Fruit fly (Drosophila melanogaster) whole organism, adult: Measurements from ENCODE around the gene Aps.

Experiments
- CG12768 ChIP-seq: fragments of 200-800 bp; sonication (Bioruptor generic); optimal IDR thresholded peaks from 2 replicates; lab custom pipeline; 2017; ENCODE audit warnings: missing biosample characterization, missing genetic modification characterization, mild to moderate bottlenecking, moderate library complexity, missing genetic modification reagents
- Mnt ChIP-seq: fragments of 200-800 bp; sonication (Bioruptor generic); optimal IDR thresholded peaks from 2 replicates; lab custom pipeline; 2016; ENCODE audit warnings: missing biosample characterization, mild to moderate bottlenecking, missing genetic modification characterization
- cnc ChIP-seq, 2 experiments: fragments of >200 bp; optimal IDR thresholded peaks; 2 replicates each; lab custom pipeline; 2017

DNA sequence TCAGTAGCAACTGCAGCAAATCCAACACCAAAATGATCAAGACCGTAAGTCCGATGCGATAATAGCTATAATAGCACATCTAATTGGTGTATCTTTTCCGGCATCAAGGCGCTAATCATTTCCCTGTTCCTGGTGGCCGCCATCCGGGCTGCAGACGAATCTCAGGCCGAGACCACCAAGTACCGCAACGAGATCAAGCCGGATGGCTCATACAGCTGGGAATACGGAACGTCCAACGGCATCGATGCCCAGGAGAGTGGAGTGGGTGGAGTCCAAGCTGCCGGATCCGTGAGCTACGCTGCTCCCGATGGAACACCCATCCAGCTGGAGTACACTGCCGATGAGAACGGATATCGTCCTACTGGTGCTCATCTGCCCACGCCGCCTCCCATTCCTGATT is 4.8 kb downstream of the Aps start, which contains the start of gene Cpr67Fb:
- TF ChIP-seq CG12768 (GFP tag; lab: Kevin White, UChicago) (no peak), Mnt (no peak), cnc (optimal IDR thresholded peaks at IDR 0.05; lab: Kevin White, UChicago) (no peak)
